Fruit fly (Drosophila melanogaster): ENCODE data around the gene CG18641.

dm6 chr2L:2430251-2430650, 15.1 kb upstream of the CG18641 start:
- TF ChIP-seq pan (optimal IDR thresholded peaks at IDR 0.05) (no peak), Sp1 (GFP tag; optimal IDR thresholded peaks at IDR 0.05) (no peak), lola (GFP tag; optimal IDR thresholded peaks at IDR 0.05) (no peak)

Data from whole organism, wandering third instar larva.